Worm (Caenorhabditis elegans): Measurements from ENCODE around the gene wbp-2.
A peak's percentile ranks its signal among the peaks of the same experiment; 100 is the strongest.

Gene wbp-2

DNA sequence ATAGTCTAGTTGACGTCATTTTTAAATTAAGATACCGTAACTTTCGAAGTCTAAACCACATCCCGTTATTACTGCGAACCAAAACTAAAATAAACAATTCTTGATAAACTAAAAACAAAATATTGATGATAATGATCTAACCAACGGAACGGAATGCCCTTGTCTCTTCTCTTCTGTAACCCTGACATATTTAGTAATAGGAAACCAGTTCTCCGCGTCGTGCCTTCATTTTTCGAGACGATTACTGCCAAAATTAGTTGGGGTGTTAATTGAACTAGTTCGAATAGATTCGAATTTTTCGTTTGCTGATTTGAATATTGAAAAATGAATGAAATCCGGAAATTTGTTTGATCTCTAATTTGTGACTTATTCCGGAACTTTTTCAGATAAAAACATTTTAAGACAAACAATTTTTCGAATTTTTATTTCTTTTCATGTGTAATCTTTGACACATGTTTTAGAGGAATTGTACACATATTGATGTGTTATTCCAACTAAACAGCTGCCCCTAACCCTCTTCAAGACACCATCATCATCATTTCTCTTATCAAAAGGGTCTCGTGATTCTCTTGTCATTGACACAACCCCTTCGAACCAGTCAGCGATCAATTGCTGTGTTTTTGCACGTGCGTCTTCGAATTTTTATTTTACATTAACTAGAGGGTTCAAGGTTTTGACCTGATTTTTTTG, 45.8 kb upstream of the wbp-2 start:
- TF ChIP-seq nhr-129 (tag; optimal IDR thresholded peaks at IDR 0.05), result peak; percentile 94
- TF ChIP-seq mdl-1 (tag; optimal IDR thresholded peaks at IDR 0.05), result peak; percentile 71 to 90
- peak; percentile 90 for TF ChIP-seq fos-1 (tag; optimal IDR thresholded peaks at IDR 0.05)
- TF ChIP-seq ceh-16 (tag; optimal IDR thresholded peaks at IDR 0.05), result peak; percentile 82
- TF ChIP-seq crh-2 (tag; optimal IDR thresholded peaks at IDR 0.05), result peak; percentile 83
- TF ChIP-seq ZK546.5 (tag; optimal IDR thresholded peaks at IDR 0.05), result no peak
- no peak for TF ChIP-seq ama-1 (optimal IDR thresholded peaks at IDR 0.05)
- peak; percentile 61 for TF ChIP-seq egl-27 (tag; optimal IDR thresholded peaks at IDR 0.05)
- peak; percentile 74 for TF ChIP-seq gmeb-1 (tag; optimal IDR thresholded peaks at IDR 0.05)
- TF ChIP-seq lsy-2 (tag; optimal IDR thresholded peaks at IDR 0.05), result peak in 1 of 2 experiments; percentile 80
- no peak for TF ChIP-seq dmd-4 (tag; optimal IDR thresholded peaks at IDR 0.05)
- TF ChIP-seq mbf-1 (tag; optimal IDR thresholded peaks at IDR 0.05), result no peak
- TF ChIP-seq nhr-21 (tag; optimal IDR thresholded peaks at IDR 0.05), result peak; percentile 76
- peak; percentile 10 for TF ChIP-seq lin-13 (GFP tag; optimal IDR thresholded peaks at IDR 0.05)
- peak; percentile 62 for TF ChIP-seq sma-3 (GFP tag; optimal IDR thresholded peaks at IDR 0.05)
- peak; percentile 32 for TF ChIP-seq nhr-25 (tag; optimal IDR thresholded peaks at IDR 0.05)
- no peak for TF ChIP-seq blmp-1 (tag; optimal IDR thresholded peaks at IDR 0.05; ENCODE audit: insufficient read depth)
- no peak for TF ChIP-seq nhr-23 (tag; optimal IDR thresholded peaks at IDR 0.05)
- no peak for TF ChIP-seq nhr-11 (tag; optimal IDR thresholded peaks at IDR 0.05)
- no peak for TF ChIP-seq ztf-4 (tag; optimal IDR thresholded peaks at IDR 0.05)
- TF ChIP-seq sma-9 (GFP tag; optimal IDR thresholded peaks at IDR 0.05), result peak; percentile 95
- no peak for TF ChIP-seq sma-9 (tag; optimal IDR thresholded peaks at IDR 0.05)
- TF ChIP-seq nhr-6 (tag; optimal IDR thresholded peaks at IDR 0.05), result peak; percentile 33
- peak; percentile 64 for TF ChIP-seq C34F6.9 (tag; optimal IDR thresholded peaks at IDR 0.05)
- no peak for TF ChIP-seq lin-39 (tag; optimal IDR thresholded peaks at IDR 0.05)
- TF ChIP-seq ztf-1 (GFP tag; conservative IDR thresholded peaks at IDR 0.05), result no peak
- TF ChIP-seq F13H6.1 (tag; optimal IDR thresholded peaks at IDR 0.05), result peak; percentile 79
- TF ChIP-seq elt-3 (tag; optimal IDR thresholded peaks at IDR 0.05), result no peak
- peak; percentile 8 for TF ChIP-seq Y55F3AM.14 (GFP tag; optimal IDR thresholded peaks at IDR 0.05)
- no peak for TF ChIP-seq nhr-77 (tag; optimal IDR thresholded peaks at IDR 0.05)

DNA sequence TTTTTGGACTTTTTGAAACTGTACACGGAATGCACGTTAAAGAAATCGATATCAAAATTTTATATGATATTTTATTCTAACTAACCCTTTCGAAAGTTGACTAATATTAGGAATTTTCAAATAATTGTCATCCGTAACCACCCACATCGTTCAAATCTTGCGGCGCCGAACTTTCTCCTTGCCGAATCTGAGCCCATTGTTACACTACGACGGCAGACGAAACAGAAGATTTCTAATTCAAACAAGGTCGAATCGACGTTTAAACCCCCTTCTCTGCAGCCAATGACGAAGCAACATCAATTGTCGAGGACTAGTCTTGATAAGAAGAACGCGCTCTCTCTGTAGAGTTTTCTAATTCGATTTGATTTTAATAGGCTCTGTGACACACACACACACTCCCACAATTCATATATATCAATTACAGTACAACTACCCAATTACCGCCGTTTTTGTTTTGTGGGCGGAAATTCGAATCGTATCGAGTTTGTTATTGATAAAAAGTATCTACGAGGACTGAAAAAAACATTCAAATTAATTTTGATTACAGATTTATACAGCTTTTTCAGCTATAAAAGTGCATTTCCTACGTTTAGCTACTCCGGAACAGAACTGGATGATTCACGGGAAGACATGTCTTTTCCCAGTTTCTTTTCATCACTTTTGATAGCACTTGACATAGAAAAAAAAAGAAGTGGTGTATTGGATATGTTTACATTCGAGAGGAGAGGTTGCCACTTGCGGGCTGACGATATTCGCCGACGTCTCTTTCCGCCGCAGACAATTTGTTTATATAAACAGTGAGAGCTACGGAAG, 45.0 kb upstream of the wbp-2 start:
- TF ChIP-seq nhr-10 (tag; optimal IDR thresholded peaks at IDR 0.05), result no peak
- TF ChIP-seq nhr-129 (tag; optimal IDR thresholded peaks at IDR 0.05), result peak; percentile 13
- TF ChIP-seq ztf-4 (tag; optimal IDR thresholded peaks at IDR 0.05), result no peak
- TF ChIP-seq ama-1 (optimal IDR thresholded peaks at IDR 0.05), result peak; percentile 62
- TF ChIP-seq unc-62 (GFP tag; optimal IDR thresholded peaks at IDR 0.05), result no peak
- peak; percentile 56 for TF ChIP-seq peb-1 (tag; optimal IDR thresholded peaks at IDR 0.05)
- peak; percentile 44 for TF ChIP-seq sma-9 (GFP tag; optimal IDR thresholded peaks at IDR 0.05)
- no peak for TF ChIP-seq sma-9 (tag; optimal IDR thresholded peaks at IDR 0.05)
- TF ChIP-seq crh-2 (tag; optimal IDR thresholded peaks at IDR 0.05), result peak; percentile 32
- TF ChIP-seq nhr-6 (tag; optimal IDR thresholded peaks at IDR 0.05), result peak; percentile 23
- no peak for TF ChIP-seq lsy-2 (tag; optimal IDR thresholded peaks at IDR 0.05)
- TF ChIP-seq fos-1 (tag; optimal IDR thresholded peaks at IDR 0.05), result peak; percentile 49
- peak; percentile 45 for TF ChIP-seq F13H6.1 (tag; optimal IDR thresholded peaks at IDR 0.05)
- TF ChIP-seq skn-1 (tag; optimal IDR thresholded peaks at IDR 0.05), result peak; percentile 51
- TF ChIP-seq blmp-1 (tag; optimal IDR thresholded peaks at IDR 0.05; ENCODE audit: insufficient read depth), result no peak

DNA sequence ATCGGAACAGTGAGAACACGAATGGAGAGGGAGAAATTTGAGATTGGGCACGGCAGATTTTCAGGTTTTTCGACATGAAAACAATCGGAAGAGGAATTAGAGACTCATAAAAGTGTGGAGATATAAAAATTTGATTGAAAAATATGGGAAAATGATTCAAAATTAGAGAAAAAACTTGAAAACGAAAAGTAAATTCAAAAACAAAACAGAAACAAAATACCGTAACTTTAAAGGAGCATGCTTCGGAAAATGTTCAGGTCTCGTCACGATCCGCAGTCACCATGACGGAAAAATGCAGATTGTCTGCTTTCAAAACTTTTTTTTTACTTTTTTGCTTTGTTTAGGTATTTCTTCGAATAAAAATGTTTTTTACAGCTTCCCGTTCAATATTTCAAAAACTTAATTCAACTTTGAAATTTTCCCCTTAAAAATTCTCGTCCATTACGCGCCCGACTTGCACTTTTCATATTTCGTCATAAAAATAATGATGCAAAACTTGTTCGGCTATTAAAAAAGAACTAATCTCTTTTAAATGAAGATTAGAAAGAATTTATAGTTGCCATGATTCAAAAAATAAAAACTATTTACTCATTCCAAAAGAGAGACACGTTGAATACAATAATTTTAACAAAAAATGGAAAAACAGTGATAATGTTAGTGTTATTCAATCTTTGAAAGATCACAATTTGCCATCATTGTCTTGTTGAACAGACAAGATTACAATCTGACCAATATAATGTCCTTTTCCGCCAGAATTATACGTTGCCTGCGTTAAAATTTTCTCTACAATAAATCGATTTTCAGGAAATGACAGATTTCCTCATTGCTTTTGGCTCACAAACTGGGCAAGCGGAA, 44.2 kb upstream of the wbp-2 start, which contains the start of gene mtrr-1:
Gene mtrr-1, plus strand, starts transcription at position 805 of the 855 bp plus-strand sequence.
- no peak for TF ChIP-seq R02D3.7 (tag; optimal IDR thresholded peaks at IDR 0.05)
- no peak for TF ChIP-seq ceh-16 (tag; optimal IDR thresholded peaks at IDR 0.05)
- TF ChIP-seq lin-39 (tag; optimal IDR thresholded peaks at IDR 0.05), result no peak
- TF ChIP-seq sem-4 (tag; optimal IDR thresholded peaks at IDR 0.05), result no peak
- no peak for TF ChIP-seq nhr-11 (tag; optimal IDR thresholded peaks at IDR 0.05)
- TF ChIP-seq nhr-21 (tag; optimal IDR thresholded peaks at IDR 0.05), result no peak
- peak; percentile 48 for TF ChIP-seq mab-5 (tag; optimal IDR thresholded peaks at IDR 0.05)
- TF ChIP-seq aly-2 (tag; optimal IDR thresholded peaks at IDR 0.05), result no peak
- no peak for TF ChIP-seq elt-3 (tag; optimal IDR thresholded peaks at IDR 0.05)
- TF ChIP-seq mbf-1 (tag; optimal IDR thresholded peaks at IDR 0.05), result no peak
- no peak for TF ChIP-seq dmd-4 (tag; optimal IDR thresholded peaks at IDR 0.05)
- TF ChIP-seq snpc-4 (tag; optimal IDR thresholded peaks at IDR 0.05), result no peak
- TF ChIP-seq nhr-77 (tag; optimal IDR thresholded peaks at IDR 0.05), result no peak
- TF ChIP-seq elt-1 (tag; optimal IDR thresholded peaks at IDR 0.05), result no peak
- no peak for TF ChIP-seq mdl-1 (tag; optimal IDR thresholded peaks at IDR 0.05)
- no peak for TF ChIP-seq ztf-11 (tag; optimal IDR thresholded peaks at IDR 0.05)
- no peak for TF ChIP-seq F13H6.1 (tag; optimal IDR thresholded peaks at IDR 0.05)
- peak; percentile 2 for TF ChIP-seq C34F6.9 (tag; optimal IDR thresholded peaks at IDR 0.05)
- TF ChIP-seq nhr-25 (tag; optimal IDR thresholded peaks at IDR 0.05), result peak; percentile 3
- TF ChIP-seq ztf-1 (GFP tag; conservative IDR thresholded peaks at IDR 0.05), result no peak
- TF ChIP-seq nhr-129 (tag; optimal IDR thresholded peaks at IDR 0.05), result no peak
- no peak for TF ChIP-seq sma-3 (GFP tag; optimal IDR thresholded peaks at IDR 0.05)
- peak; percentile 66 for TF ChIP-seq unc-55 (GFP tag; optimal IDR thresholded peaks at IDR 0.05)
- TF ChIP-seq blmp-1 (tag; optimal IDR thresholded peaks at IDR 0.05; ENCODE audit: insufficient read depth), result no peak
- TF ChIP-seq ama-1 (optimal IDR thresholded peaks at IDR 0.05), result peak; percentile 58
- no peak for TF ChIP-seq unc-39 (tag; optimal IDR thresholded peaks at IDR 0.05)

Data from whole organism, L2 larva.